Fruit fly (Drosophila melanogaster): ENCODE data around the gene knk.

DNA sequence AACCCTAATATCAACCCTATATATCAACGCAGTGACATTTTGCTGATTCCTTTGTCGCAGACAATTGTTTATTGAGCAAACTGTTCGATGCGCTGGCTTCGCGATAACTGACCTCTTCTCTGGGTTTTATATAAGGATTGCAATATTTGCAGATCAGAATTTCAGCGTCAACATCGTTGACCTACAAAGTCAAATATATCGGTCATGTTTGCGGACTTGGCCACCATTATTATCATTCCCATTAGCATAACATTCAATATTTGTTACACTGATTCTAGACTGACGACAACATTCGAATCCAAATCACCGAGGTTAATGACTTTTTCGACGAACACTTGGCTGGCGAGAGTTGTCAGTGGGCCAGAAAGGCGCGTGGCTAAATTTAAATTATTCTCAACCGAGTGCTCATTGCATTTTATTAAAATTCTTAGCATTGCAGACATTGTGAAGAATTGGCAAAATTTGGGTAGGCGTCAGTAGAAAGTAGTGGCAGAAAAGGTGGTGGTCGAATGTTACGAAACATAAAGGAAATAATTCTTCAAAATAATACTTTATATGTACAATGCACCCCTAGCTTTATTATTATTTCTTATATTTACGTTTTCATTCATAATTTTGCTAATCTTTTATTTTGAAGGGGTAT, 43.8 kb upstream of the knk start:
- TF ChIP-seq CG8478 (optimal IDR thresholded peaks at IDR 0.05) (no peak), CTCF (optimal IDR thresholded peaks at IDR 0.05) (no peak)

Data from S2 (cell line).